Fruit fly (Drosophila melanogaster) whole organism, embryonic: ENCODE measurements around the gene Indy.

Source experiments
- CG10462 ChIP-seq: fragments of 200-800 bp; sonication (Bioruptor generic); optimal IDR thresholded peaks from 2 replicates; lab custom pipeline; 2016; ENCODE audit warnings: missing biosample characterization, missing genetic modification characterization
- CG12104 ChIP-seq: fragments of 200-800 bp; sonication (Bioruptor generic); optimal IDR thresholded peaks from 3 replicates; lab custom pipeline; 2016; ENCODE audit warnings: missing biosample characterization, missing genetic modification characterization
- CG15601 ChIP-seq: fragments of 200-800 bp; sonication (Bioruptor generic); optimal IDR thresholded peaks from 3 replicates; lab custom pipeline; 2019; ENCODE audit warnings: missing biosample characterization, mild to moderate bottlenecking, missing genetic modification characterization, moderate library complexity
- CG17361 ChIP-seq: fragments of 200-800 bp; sonication (Bioruptor generic); IDR thresholded peaks from 3 replicates; pipeline ENCODE4 v1.3.6; 2022; ENCODE audit warnings: missing biosample characterization, missing genetic modification characterization
- CG2120 ChIP-seq: fragments of 200-800 bp; sonication (Bioruptor generic); optimal IDR thresholded peaks from 3 replicates; lab custom pipeline; 2016; ENCODE audit warnings: missing biosample characterization, missing genetic modification characterization
- CG31365 ChIP-seq: fragments of 200-800 bp; sonication (Bioruptor generic); optimal IDR thresholded peaks from 2 replicates; lab custom pipeline; 2018; ENCODE audit warnings: missing biosample characterization, mild to moderate bottlenecking, missing genetic modification characterization
- CG3163 ChIP-seq: fragments of 200-800 bp; sonication (Bioruptor generic); optimal IDR thresholded peaks from 3 replicates; lab custom pipeline; 2016; ENCODE audit warnings: missing biosample characterization, missing genetic modification characterization
- CG33557 ChIP-seq: fragments of 200-800 bp; sonication (Bioruptor generic); optimal IDR thresholded peaks from 2 replicates; lab custom pipeline; 2019; ENCODE audit warnings: missing biosample characterization, mild to moderate bottlenecking, missing genetic modification characterization, moderate library complexity
- CG4854 ChIP-seq: fragments of 200-800 bp; sonication (Bioruptor generic); optimal IDR thresholded peaks from 2 replicates; lab custom pipeline; 2016; ENCODE audit warnings: missing biosample characterization, missing genetic modification characterization, inconsistent platforms
- CG5953 ChIP-seq: fragments of 200-800 bp; sonication (Bioruptor generic); IDR thresholded peaks from 2 replicates; pipeline ENCODE4 v1.3.6; 2022; ENCODE audit warnings: missing biosample characterization, missing genetic modification characterization
- CG6254 ChIP-seq: fragments of 200-800 bp; sonication (Bioruptor generic); optimal IDR thresholded peaks from 3 replicates; lab custom pipeline; 2017; ENCODE audit warnings: mild to moderate bottlenecking, missing biosample characterization, missing genetic modification reagents, missing genetic modification characterization
- CG6654 ChIP-seq: fragments of 200-800 bp; sonication (Bioruptor generic); optimal IDR thresholded peaks from 2 replicates; lab custom pipeline; 2017; ENCODE audit warnings: missing biosample characterization, mild to moderate bottlenecking, missing genetic modification characterization
- CG6765 ChIP-seq: fragments of 200-800 bp; sonication (Bioruptor generic); optimal IDR thresholded peaks from 3 replicates; lab custom pipeline; 2017; ENCODE audit warnings: missing biosample characterization, mild to moderate bottlenecking, missing genetic modification characterization
- CG7271 ChIP-seq: fragments of 200-800 bp; sonication (Bioruptor generic); optimal IDR thresholded peaks from 2 replicates; lab custom pipeline; 2018; ENCODE audit warnings: missing biosample characterization, mild to moderate bottlenecking, missing genetic modification characterization, moderate library complexity
- CG7372 ChIP-seq: fragments of 200-800 bp; sonication (Bioruptor generic); IDR thresholded peaks from 2 replicates; pipeline ENCODE4 v1.3.6; 2022; ENCODE audit warnings: missing biosample characterization, missing genetic modification characterization
- CG7963 ChIP-seq: fragments of 200-800 bp; sonication (Bioruptor generic); IDR thresholded peaks from 3 replicates; pipeline ENCODE4 v1.3.6; 2022; ENCODE audit warnings: missing biosample characterization, missing genetic modification characterization; ENCODE audit not compliant: partially characterized antibody
- CG8388 ChIP-seq: fragments of 200-800 bp; sonication (Bioruptor generic); optimal IDR thresholded peaks from 2 replicates; lab custom pipeline; 2019; ENCODE audit warnings: missing biosample characterization, mild to moderate bottlenecking, missing genetic modification characterization, moderate library complexity
- Dll ChIP-seq: fragments of 200-800 bp; sonication (Bioruptor generic); IDR thresholded peaks from 4 replicates; pipeline ENCODE4 v1.3.6; 2022; ENCODE audit warnings: missing biosample characterization, missing genetic modification characterization; ENCODE audit not compliant: partially characterized antibody
- Dref ChIP-seq: fragments of 200-800 bp; sonication (Bioruptor generic); IDR thresholded peaks from 2 replicates; pipeline ENCODE4 v1.3.6; 2022; ENCODE audit warnings: missing biosample characterization, missing genetic modification characterization
- HLH4C ChIP-seq: fragments of 200-800 bp; sonication (Bioruptor generic); IDR thresholded peaks from 3 replicates; pipeline ENCODE4 v1.3.6; 2022; ENCODE audit warnings: missing biosample characterization, missing genetic modification characterization; ENCODE audit not compliant: partially characterized antibody
- Hsf ChIP-seq: fragments of 200-800 bp; sonication (Bioruptor generic); optimal IDR thresholded peaks from 3 replicates; lab custom pipeline; 2016; ENCODE audit warnings: missing biosample characterization, missing genetic modification characterization
- Max ChIP-seq: fragments of 200-800 bp; sonication (Bioruptor generic); optimal IDR thresholded peaks from 2 replicates; lab custom pipeline; 2016; ENCODE audit warnings: missing biosample characterization, mild to moderate bottlenecking, missing genetic modification characterization
- Med ChIP-seq: fragments of 200-800 bp; sonication (Bioruptor generic); peaks from one replicate; lab custom pipeline; 2016; ENCODE audit warnings: missing biosample characterization, missing genetic modification characterization, mild to moderate bottlenecking, inconsistent platforms, moderate library complexity
- NfI ChIP-seq: fragments of 200-800 bp; sonication (Bioruptor generic); optimal IDR thresholded peaks from 3 replicates; lab custom pipeline; 2018; ENCODE audit warnings: missing biosample characterization, mild to moderate bottlenecking, missing genetic modification characterization, moderate library complexity
- Optix ChIP-seq: fragments of 200-800 bp; sonication (Bioruptor generic); IDR thresholded peaks from 3 replicates; pipeline ENCODE4 v1.3.6; 2022; ENCODE audit warnings: missing biosample characterization, missing genetic modification characterization
- Sin3A ChIP-seq: fragments of >200 bp; optimal IDR thresholded peaks from 2 replicates; lab custom pipeline; 2018
- Usf ChIP-seq: fragments of 200-800 bp; sonication (Bioruptor generic); optimal IDR thresholded peaks from 2 replicates; lab custom pipeline; 2017; ENCODE audit warnings: missing genotype, missing biosample characterization, missing genetic modification characterization
- Vsx1 ChIP-seq: fragments of 200-800 bp; sonication (Bioruptor generic); optimal IDR thresholded peaks from 2 replicates; lab custom pipeline; 2017; ENCODE audit warnings: missing biosample characterization, mild to moderate bottlenecking, missing genetic modification characterization, missing genetic modification reagents
- ap ChIP-seq: fragments of 200-800 bp; sonication (Bioruptor generic); IDR thresholded peaks from 2 replicates; pipeline ENCODE4 v1.3.6; 2022; ENCODE audit warnings: missing biosample characterization, missing genetic modification characterization
- ash1 ChIP-seq: fragments of 200-800 bp; sonication (Bioruptor generic); optimal IDR thresholded peaks from 2 replicates; lab custom pipeline; 2018; ENCODE audit warnings: missing biosample characterization, mild to moderate bottlenecking, missing genetic modification characterization
- crol ChIP-seq: fragments of 200-800 bp; sonication (Bioruptor generic); IDR thresholded peaks from 2 replicates; pipeline ENCODE4 v1.3.6; 2022; ENCODE audit warnings: missing biosample characterization, missing genetic modification characterization
- danr ChIP-seq: fragments of 200-800 bp; sonication (Bioruptor generic); IDR thresholded peaks from 2 replicates; pipeline ENCODE4 v1.3.6; 2022; ENCODE audit warnings: missing biosample characterization, missing genetic modification characterization
- disco-r ChIP-seq: fragments of 200-800 bp; sonication (Bioruptor generic); optimal IDR thresholded peaks from 2 replicates; lab custom pipeline; 2016; ENCODE audit warnings: missing biosample characterization, missing genetic modification characterization
- dm ChIP-seq: fragments of 200-800 bp; sonication (Bioruptor generic); optimal IDR thresholded peaks from 3 replicates; lab custom pipeline; 2016; ENCODE audit warnings: missing biosample characterization, missing genetic modification characterization
- en ChIP-seq: fragments of 200-800 bp; sonication (Bioruptor generic); optimal IDR thresholded peaks from 2 replicates; lab custom pipeline; 2016; ENCODE audit warnings: missing biosample characterization, missing genetic modification characterization
- fd102C ChIP-seq: fragments of 200-800 bp; sonication (Bioruptor generic); optimal IDR thresholded peaks from 2 replicates; lab custom pipeline; 2018; ENCODE audit warnings: missing biosample characterization, mild to moderate bottlenecking, missing genetic modification characterization, moderate library complexity
- jigr1 ChIP-seq: fragments of 200-800 bp; sonication (Bioruptor generic); IDR thresholded peaks from 3 replicates; pipeline ENCODE4 v1.3.6; 2022; ENCODE audit warnings: missing biosample characterization, missing genetic modification characterization
- lilli ChIP-seq: fragments of 200-800 bp; sonication (Bioruptor generic); optimal IDR thresholded peaks from 3 replicates; lab custom pipeline; 2016; ENCODE audit warnings: missing biosample characterization, missing genetic modification characterization
- nerfin-2 ChIP-seq: fragments of 200-800 bp; sonication (Bioruptor generic); IDR thresholded peaks from 2 replicates; pipeline ENCODE4 v1.3.6; 2022; ENCODE audit warnings: missing biosample characterization, missing genetic modification characterization; ENCODE audit not compliant: partially characterized antibody
- onecut ChIP-seq: fragments of 200-800 bp; sonication (Bioruptor generic); IDR thresholded peaks from 2 replicates; pipeline ENCODE4 v1.3.6; 2022; ENCODE audit warnings: missing biosample characterization, missing genetic modification characterization
- prd ChIP-seq, 3 experiments: fragments of >200 bp in 2 of 3; fragments of 200-800 bp in 1 of 3; sonication (Bioruptor generic) in 1 of 3; optimal IDR thresholded peaks in 2 of 3; IDR thresholded peaks in 1 of 3; 2 replicates in 2 of 3; 3 replicates in 1 of 3; pipeline versions ENCODE4 v1.3.6 to Lab custom; 2017 to 2022; ENCODE audit warnings: missing biosample characterization in 1 of 3, missing genetic modification characterization in 1 of 3
- ranshi ChIP-seq: fragments of 200-800 bp; sonication (Bioruptor generic); IDR thresholded peaks from 2 replicates; pipeline ENCODE4 v1.3.6; 2022; ENCODE audit warnings: missing biosample characterization, missing genetic modification characterization
- salm ChIP-seq: fragments of 200-800 bp; sonication (Bioruptor generic); optimal IDR thresholded peaks from 2 replicates; lab custom pipeline; 2018; ENCODE audit warnings: missing biosample characterization, mild to moderate bottlenecking, missing genetic modification characterization
- slou ChIP-seq: fragments of 200-800 bp; sonication (Bioruptor generic); optimal IDR thresholded peaks from 3 replicates; lab custom pipeline; 2016; ENCODE audit warnings: missing biosample characterization, missing genetic modification characterization
- ssp ChIP-seq: fragments of 200-800 bp; sonication (Bioruptor generic); IDR thresholded peaks from 2 replicates; pipeline ENCODE4 v1.3.6; 2022; ENCODE audit warnings: missing biosample characterization, missing genetic modification characterization
- stwl ChIP-seq: fragments of 200-800 bp; sonication (Bioruptor generic); optimal IDR thresholded peaks from 3 replicates; lab custom pipeline; 2018; ENCODE audit warnings: missing biosample characterization, mild to moderate bottlenecking, missing genetic modification characterization, moderate library complexity
- ttk ChIP-seq: fragments of 200-800 bp; sonication (Bioruptor generic); IDR thresholded peaks from 2 replicates; pipeline ENCODE4 v2.1.2; 2022; ENCODE audit warnings: missing biosample characterization, missing genetic modification characterization
- tup ChIP-seq: fragments of 200-800 bp; sonication (Bioruptor generic); optimal IDR thresholded peaks from 2 replicates; lab custom pipeline; 2016; ENCODE audit warnings: missing biosample characterization, mild to moderate bottlenecking, missing genetic modification characterization, moderate library complexity
- zfh2 ChIP-seq: fragments of 200-800 bp; sonication (Bioruptor generic); optimal IDR thresholded peaks from 2 replicates; lab custom pipeline; 2016; ENCODE audit warnings: missing biosample characterization, missing genetic modification characterization

Gene Indy

dm6 chr3L:18784562-18784961, 61.5 kb downstream of the Indy start (continued):
- TF ChIP-seq ssp (GFP tag; lab: Robert Waterston, UW) (peak; percentile 32; the same call in 1 of the 2 replicates), nerfin-2 (peak; percentile 38; the same call in 1 of the 2 replicates), Dll (GFP tag; lab: Robert Waterston, UW) (no peak), Sin3A (lab: Kevin White, UChicago) (no peak), stwl (tag; lab: Kevin White, UChicago) (no peak), Med (GFP tag; lab: Kevin White, UChicago) (peak; percentile 93), tup (GFP tag; lab: Kevin White, UChicago) (no peak), CG4854 (GFP tag; lab: Kevin White, UChicago) (no peak), CG6254 (GFP tag; lab: Kevin White, UChicago) (no peak), CG3163 (GFP tag; lab: Kevin White, UChicago) (no peak), dm (GFP tag; lab: Kevin White, UChicago) (no peak), salm (tag; lab: Kevin White, UChicago) (peak; percentile 27), prd (optimal IDR thresholded peaks at IDR 0.05; lab: Kevin White, UChicago) (no peak), prd (GFP tag; IDR thresholded peaks at IDR 0.05; lab: Robert Waterston, UW) (peak; percentile 72), Vsx1 (GFP tag; lab: Kevin White, UChicago) (no peak), NfI (peak; percentile 55), Usf (GFP tag; lab: Kevin White, UChicago) (no peak), CG17361 (GFP tag; lab: Robert Waterston, UW) (peak; percentile 47; the same call in 2 of the 3 replicates), CG7963 (GFP tag; lab: Robert Waterston, UW) (no peak), crol (GFP tag; lab: Robert Waterston, UW) (no peak), zfh2 (GFP tag; lab: Kevin White, UChicago) (peak; percentile 3), en (GFP tag; lab: Kevin White, UChicago) (no peak), CG5953 (peak; percentile 70), disco-r (GFP tag; lab: Kevin White, UChicago) (no peak), HLH4C (GFP tag; lab: Robert Waterston, UW) (peak; percentile 61; the same call in 2 of the 3 replicates), Hsf (GFP tag; lab: Kevin White, UChicago) (peak; percentile 60), CG31365 (tag; lab: Kevin White, UChicago) (no peak), CG15601 (tag; lab: Kevin White, UChicago) (no peak), CG12104 (GFP tag; lab: Kevin White, UChicago) (peak; percentile 15), CG7372 (GFP tag; lab: Robert Waterston, UW) (peak; percentile 18; the same call in 1 of the 2 replicates), jigr1 (GFP tag; lab: Robert Waterston, UW) (0 out of 3 replicates have a peak, but pooled peaks have one; percentile 8), Dref (GFP tag; lab: Robert Waterston, UW) (no peak), CG6654 (no peak), CG7271 (tag; lab: Kevin White, UChicago) (no peak), onecut (peak; percentile 49), Optix (GFP tag; lab: Robert Waterston, UW) (peak; percentile 65; the same call in 2 of the 3 replicates), CG10462 (GFP tag; lab: Kevin White, UChicago) (peak; percentile 33), Max (GFP tag; lab: Kevin White, UChicago) (no peak), lilli (GFP tag; lab: Kevin White, UChicago) (peak; percentile 45), CG6765 (GFP tag; lab: Kevin White, UChicago) (no peak), ap (GFP tag; lab: Robert Waterston, UW) (peak; percentile 57; the same call in 1 of the 2 replicates), danr (GFP tag; lab: Robert Waterston, UW) (no peak), ash1 (GFP tag; lab: Kevin White, UChicago) (no peak), ranshi (peak; percentile 73), CG8388 (GFP tag; lab: Kevin White, UChicago) (peak; percentile 16), ttk (GFP tag; lab: Robert Waterston, UW) (peak; percentile 65), CG33557 (GFP tag; lab: Kevin White, UChicago) (no peak), CG2120 (GFP tag; lab: Kevin White, UChicago) (peak; percentile 38), slou (GFP tag; lab: Kevin White, UChicago) (no peak), fd102C (GFP tag; lab: Kevin White, UChicago) (no peak)
- TF ChIP-seq, all 482 proteins: peak for 236
